Worm (Caenorhabditis elegans): ENCODE results near the gene pmk-2.

ce11 chrIV:8171376-8171775 is 28.1 kb downstream of the pmk-2 start:
- TF ChIP-seq mep-1 (tag; optimal IDR thresholded peaks at IDR 0.05) (no peak), nhr-237 (tag; optimal IDR thresholded peaks at IDR 0.05) (no peak), unc-98 (GFP tag; IDR thresholded peaks at IDR 0.05) (no peak), ztf-4 (tag; optimal IDR thresholded peaks at IDR 0.05) (no peak), nhr-11 (tag; optimal IDR thresholded peaks at IDR 0.05) (no peak), irx-1 (tag; optimal IDR thresholded peaks at IDR 0.05) (no peak), Y116A8C.19 (tag; optimal IDR thresholded peaks at IDR 0.05; ENCODE audit: borderline replicate concordance) (no peak), ztf-11 (tag; optimal IDR thresholded peaks at IDR 0.05) (no peak), ceh-82 (tag; optimal IDR thresholded peaks at IDR 0.05) (no peak)

Measured in whole organism, L1 larva.